Worm (Caenorhabditis elegans) whole organism, young adult: ENCODE measurements around the gene kin-9.

Experiments
- F33H1.4 ChIP-seq: fragments of 200-800 bp; sonication (Bioruptor generic); IDR thresholded peaks from 2 replicates; pipeline ENCODE4 v1.3.6; 2022; ENCODE audit warnings: missing genetic modification reagents, missing genetic modification characterization, missing compliant biosample characterization
- ceh-27 ChIP-seq: fragments of 200-800 bp; sonication (Bioruptor generic); optimal IDR thresholded peaks from 2 replicates; lab custom pipeline; 2018; ENCODE audit warnings: mild to moderate bottlenecking, missing genetic modification characterization, moderate library complexity, missing compliant biosample characterization
- dpl-1 ChIP-seq: fragments of 150-350 bp; optimal IDR thresholded peaks from 2 replicates; lab custom pipeline; 2014; ENCODE audit warnings: missing biosample characterization, missing genetic modification reagents, missing genetic modification characterization
- egl-44 ChIP-seq: fragments of 200-800 bp; sonication (Bioruptor generic); IDR thresholded peaks from 2 replicates; pipeline ENCODE4 v1.3.6; 2022; ENCODE audit warnings: missing genetic modification reagents, missing genetic modification characterization, missing compliant biosample characterization
- lin-54 ChIP-seq: fragments of 200-800 bp; sonication (Bioruptor generic); optimal IDR thresholded peaks from 2 replicates; lab custom pipeline; 2018; ENCODE audit warnings: mild to moderate bottlenecking, missing genetic modification characterization, missing compliant biosample characterization
- lsy-27 ChIP-seq: sonication (generic microtip); optimal IDR thresholded peaks from 2 replicates; lab custom pipeline; 2017; ENCODE audit warnings: missing genetic modification characterization, mild to moderate bottlenecking, missing compliant biosample characterization, antibody characterized with exemption, missing genotype, borderline replicate concordance; ENCODE audit not compliant: insufficient read depth

DNA sequence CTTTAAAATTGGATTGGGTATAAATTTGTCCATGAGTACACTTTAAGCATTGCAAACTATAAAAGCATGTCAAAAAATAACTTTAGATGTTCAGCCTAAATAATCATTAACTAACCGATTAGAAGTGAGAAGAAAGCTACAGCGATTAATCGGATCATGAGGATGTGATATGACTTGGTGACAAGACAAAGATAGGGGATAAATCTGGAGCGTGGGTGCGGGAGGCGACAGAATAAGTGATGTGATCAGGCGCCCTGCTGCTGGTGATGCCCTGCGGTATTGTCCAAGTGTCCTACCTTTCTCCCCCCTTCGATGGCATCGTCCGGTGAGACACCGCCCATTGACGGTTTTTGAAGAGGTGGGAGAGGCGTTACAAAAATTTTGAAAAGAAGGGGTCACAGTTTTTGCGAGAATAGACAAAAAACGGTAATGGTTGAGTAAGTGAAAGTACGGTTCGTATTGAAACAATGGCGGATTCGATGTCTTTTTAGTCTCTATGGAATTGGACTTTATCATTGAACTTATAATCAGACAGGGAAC is 47.7 kb upstream of the kin-9 start, which contains the start of gene F41D9.2:
- TF ChIP-seq egl-44 (GFP tag; lab: Robert Waterston, UW) (no peak), F33H1.4 (GFP tag; lab: Robert Waterston, UW) (no peak), lin-54 (GFP tag; lab: Kevin White, UChicago) (no peak), lsy-27 (tag; lab: Kevin White, UChicago) (no peak), dpl-1 (GFP tag; lab: Kevin White, UChicago) (no peak), ceh-27 (GFP tag; lab: Kevin White, UChicago) (no peak)
